Fruit fly (Drosophila melanogaster): ENCODE results near the gene Iris.
A peak's percentile ranks its signal among the peaks of the same experiment; 100 is the strongest.

The Iris gene

dm6 chr2L:1094724-1095123 lies 39.2 kb downstream of the Iris start:
- TF ChIP-seq Crg-1 (GFP tag; optimal IDR thresholded peaks at IDR 0.05), result no peak
- no peak for TF ChIP-seq CG11617 (GFP tag; optimal IDR thresholded peaks at IDR 0.05)
- TF ChIP-seq CG5204 (GFP tag; optimal IDR thresholded peaks at IDR 0.05), result no peak
- TF ChIP-seq kay (GFP tag; ENCODE audit: borderline replicate concordance), result no peak
- no peak for TF ChIP-seq CG33017 (tag; optimal IDR thresholded peaks at IDR 0.05)
- no peak for TF ChIP-seq Clk (GFP tag; optimal IDR thresholded peaks at IDR 0.05)
- TF ChIP-seq pad (GFP tag; optimal IDR thresholded peaks at IDR 0.05), result no peak
- no peak for TF ChIP-seq CG14711 (tag; optimal IDR thresholded peaks at IDR 0.05)
- no peak for TF ChIP-seq tj (GFP tag; optimal IDR thresholded peaks at IDR 0.05)
- TF ChIP-seq cic (GFP tag; optimal IDR thresholded peaks at IDR 0.05), result no peak
- TF ChIP-seq cnc (optimal IDR thresholded peaks at IDR 0.05), result no peak
- TF ChIP-seq CG7045 (GFP tag; optimal IDR thresholded peaks at IDR 0.05), result no peak
- no peak for TF ChIP-seq CG7101 (tag; optimal IDR thresholded peaks at IDR 0.05)
- no peak for TF ChIP-seq Hr96 (GFP tag; optimal IDR thresholded peaks at IDR 0.05)
- TF ChIP-seq CG1620 (GFP tag; optimal IDR thresholded peaks at IDR 0.05), result no peak

- TF ChIP-seq CG7101 (tag; optimal IDR thresholded peaks at IDR 0.05), result peak; percentile 8
- TF ChIP-seq CG12768 (GFP tag; optimal IDR thresholded peaks at IDR 0.05), result no peak
- no peak for TF ChIP-seq CG14711 (tag; optimal IDR thresholded peaks at IDR 0.05)
- no peak for TF ChIP-seq pad (GFP tag; optimal IDR thresholded peaks at IDR 0.05)
- TF ChIP-seq CG7045 (GFP tag; optimal IDR thresholded peaks at IDR 0.05), result no peak
- no peak for TF ChIP-seq Hr96 (GFP tag; optimal IDR thresholded peaks at IDR 0.05)
- TF ChIP-seq CG11617 (GFP tag; optimal IDR thresholded peaks at IDR 0.05), result no peak
- TF ChIP-seq ovo (GFP tag; optimal IDR thresholded peaks at IDR 0.05), result no peak
- TF ChIP-seq Crg-1 (GFP tag; optimal IDR thresholded peaks at IDR 0.05), result no peak
- TF ChIP-seq cnc (optimal IDR thresholded peaks at IDR 0.05), result no peak
- peak; percentile 84 for TF ChIP-seq tj (GFP tag; optimal IDR thresholded peaks at IDR 0.05)
- TF ChIP-seq CG5204 (GFP tag; optimal IDR thresholded peaks at IDR 0.05), result no peak
- no peak for TF ChIP-seq cic (GFP tag; optimal IDR thresholded peaks at IDR 0.05)
- TF ChIP-seq Clk (GFP tag; optimal IDR thresholded peaks at IDR 0.05), result no peak
- peak; percentile 32 for TF ChIP-seq bab1 (GFP tag; optimal IDR thresholded peaks at IDR 0.05)
Observed at dm6 chr2L:1091675-1092074, 42.2 kb downstream of the Iris start.

- TF ChIP-seq Mnt (GFP tag; optimal IDR thresholded peaks at IDR 0.05), result no peak
- TF ChIP-seq CG7045 (GFP tag; optimal IDR thresholded peaks at IDR 0.05), result peak; percentile 73
- TF ChIP-seq CG14711 (tag; optimal IDR thresholded peaks at IDR 0.05), result peak; percentile 31
- peak; percentile 37 for TF ChIP-seq Hr96 (GFP tag; optimal IDR thresholded peaks at IDR 0.05)
- TF ChIP-seq CG12768 (GFP tag; optimal IDR thresholded peaks at IDR 0.05), result peak; percentile 55
- no peak for TF ChIP-seq cic (GFP tag; optimal IDR thresholded peaks at IDR 0.05)
- peak; percentile 31 for TF ChIP-seq CG33017 (tag; optimal IDR thresholded peaks at IDR 0.05)
- TF ChIP-seq tj (GFP tag; optimal IDR thresholded peaks at IDR 0.05), result peak; percentile 23
- TF ChIP-seq pad (GFP tag; optimal IDR thresholded peaks at IDR 0.05), result peak; percentile 2
Observed at dm6 chr2L:1086312-1086906, 47.5 kb downstream of the Iris start.

- TF ChIP-seq CG1620 (GFP tag; optimal IDR thresholded peaks at IDR 0.05) (no peak), CG11617 (GFP tag; optimal IDR thresholded peaks at IDR 0.05) (no peak), CG14711 (tag; optimal IDR thresholded peaks at IDR 0.05) (no peak), CG33017 (tag; optimal IDR thresholded peaks at IDR 0.05) (no peak), Hr96 (GFP tag; optimal IDR thresholded peaks at IDR 0.05) (no peak), Crg-1 (GFP tag; optimal IDR thresholded peaks at IDR 0.05) (no peak), CG5204 (GFP tag; optimal IDR thresholded peaks at IDR 0.05) (no peak), cic (GFP tag; optimal IDR thresholded peaks at IDR 0.05) (no peak), CG7045 (GFP tag; optimal IDR thresholded peaks at IDR 0.05) (no peak), CG7101 (tag; optimal IDR thresholded peaks at IDR 0.05) (no peak), CG12768 (GFP tag; optimal IDR thresholded peaks at IDR 0.05) (no peak), bab1 (GFP tag; optimal IDR thresholded peaks at IDR 0.05) (no peak), kay (GFP tag; ENCODE audit: borderline replicate concordance) (no peak), ovo (GFP tag; optimal IDR thresholded peaks at IDR 0.05) (no peak), Mnt (GFP tag; optimal IDR thresholded peaks at IDR 0.05) (no peak), tj (GFP tag; optimal IDR thresholded peaks at IDR 0.05) (no peak), Clk (GFP tag; optimal IDR thresholded peaks at IDR 0.05) (no peak)
Observed at dm6 chr2L:1082668-1083067, 51.2 kb downstream of the Iris start.

Measured in whole organism, adult.